Fruit fly (Drosophila melanogaster) whole organism, embryonic: ENCODE measurements around the gene CG15547.

Experiments
- Adf1 ChIP-seq: fragments of 200-800 bp; sonication (Bioruptor generic); IDR thresholded peaks from 2 replicates; pipeline ENCODE4 v1.3.6; 2022; ENCODE audit warnings: missing biosample characterization, missing genetic modification characterization
- CG10147 ChIP-seq: fragments of 200-800 bp; sonication (Bioruptor generic); optimal IDR thresholded peaks from 2 replicates; lab custom pipeline; 2019; ENCODE audit warnings: missing biosample characterization, mild to moderate bottlenecking, missing genetic modification characterization, moderate library complexity
- CG10267 ChIP-seq: fragments of 200-800 bp; sonication (Bioruptor generic); optimal IDR thresholded peaks from 2 replicates; lab custom pipeline; 2018; ENCODE audit warnings: missing biosample characterization, mild to moderate bottlenecking, missing genetic modification characterization, moderate library complexity
- CG13287 ChIP-seq: fragments of 200-800 bp; sonication (Bioruptor generic); IDR thresholded peaks from 2 replicates; pipeline ENCODE4 v1.3.6; 2022; ENCODE audit warnings: missing biosample characterization, missing genetic modification characterization; ENCODE audit not compliant: partially characterized antibody
- CG17568 ChIP-seq: fragments of 200-800 bp; sonication (Bioruptor generic); optimal IDR thresholded peaks from 2 replicates; lab custom pipeline; 2018; ENCODE audit warnings: missing biosample characterization, mild to moderate bottlenecking, missing genetic modification characterization, moderate library complexity
- CG17912 ChIP-seq: fragments of 200-800 bp; sonication (Bioruptor generic); optimal IDR thresholded peaks from 2 replicates; lab custom pipeline; 2018; ENCODE audit warnings: missing biosample characterization, mild to moderate bottlenecking, missing genetic modification characterization
- CG2889 ChIP-seq: fragments of 200-800 bp; sonication (Bioruptor generic); IDR thresholded peaks from 3 replicates; pipeline ENCODE4 v1.3.6; 2022; ENCODE audit warnings: missing biosample characterization, missing genetic modification characterization
- CG4854 ChIP-seq: fragments of 200-800 bp; sonication (Bioruptor generic); optimal IDR thresholded peaks from 2 replicates; lab custom pipeline; 2016; ENCODE audit warnings: missing biosample characterization, missing genetic modification characterization, inconsistent platforms
- CG5953 ChIP-seq: fragments of 200-800 bp; sonication (Bioruptor generic); IDR thresholded peaks from 2 replicates; pipeline ENCODE4 v1.3.6; 2022; ENCODE audit warnings: missing biosample characterization, missing genetic modification characterization
- CG6689 ChIP-seq: fragments of 200-800 bp; sonication (Bioruptor generic); IDR thresholded peaks from 2 replicates; pipeline ENCODE4 v1.3.6; 2022; ENCODE audit warnings: missing biosample characterization, missing genetic modification characterization
- CG7372 ChIP-seq: fragments of 200-800 bp; sonication (Bioruptor generic); IDR thresholded peaks from 2 replicates; pipeline ENCODE4 v1.3.6; 2022; ENCODE audit warnings: missing biosample characterization, missing genetic modification characterization
- CG7839 ChIP-seq: fragments of 200-800 bp; sonication (Bioruptor generic); optimal IDR thresholded peaks from 3 replicates; lab custom pipeline; 2018; ENCODE audit warnings: missing biosample characterization, mild to moderate bottlenecking, missing genetic modification characterization, moderate library complexity
- CG9437 ChIP-seq: fragments of 200-800 bp; sonication (Bioruptor generic); optimal IDR thresholded peaks from 2 replicates; lab custom pipeline; 2018; ENCODE audit warnings: missing biosample characterization, mild to moderate bottlenecking, missing genetic modification characterization
- CG9609 ChIP-seq: fragments of 200-800 bp; sonication (Bioruptor generic); optimal IDR thresholded peaks from 3 replicates; lab custom pipeline; 2016; ENCODE audit warnings: missing biosample characterization, missing genetic modification characterization
- D19B ChIP-seq: fragments of 200-800 bp; sonication (Bioruptor generic); optimal IDR thresholded peaks from 2 replicates; lab custom pipeline; 2017; ENCODE audit warnings: missing biosample characterization, mild to moderate bottlenecking, missing genetic modification characterization
- Dbx ChIP-seq: fragments of 200-800 bp; sonication (Bioruptor generic); IDR thresholded peaks from 3 replicates; pipeline ENCODE4 v1.3.6; 2022; ENCODE audit warnings: missing biosample characterization, missing genetic modification characterization
- Deaf1 ChIP-seq: fragments of 200-800 bp; optimal IDR thresholded peaks from 3 replicates; lab custom pipeline; 2019; ENCODE audit warnings: missing biosample characterization, mild to moderate bottlenecking, missing genetic modification characterization, moderate library complexity
- Dip2 ChIP-seq: fragments of 200-800 bp; sonication (Bioruptor generic); IDR thresholded peaks from 2 replicates; pipeline ENCODE4 v1.3.6; 2022; ENCODE audit warnings: missing biosample characterization, missing genetic modification characterization
- Drgx ChIP-seq: fragments of 200-800 bp; sonication (Bioruptor generic); IDR thresholded peaks from 2 replicates; pipeline ENCODE4 v1.3.6; 2022; ENCODE audit warnings: missing biosample characterization, missing genetic modification characterization
- E2f2 ChIP-seq: fragments of 200-800 bp; sonication (Bioruptor generic); IDR thresholded peaks from 2 replicates; pipeline ENCODE4 v1.3.6; 2022; ENCODE audit warnings: missing biosample characterization, missing genetic modification characterization
- H15 ChIP-seq: fragments of 200-800 bp; sonication (Bioruptor generic); IDR thresholded peaks from 3 replicates; pipeline ENCODE4 v1.3.6; 2022; ENCODE audit warnings: missing biosample characterization, missing genetic modification characterization
- Jarid2 ChIP-seq: fragments of 200-800 bp; sonication (Bioruptor generic); optimal IDR thresholded peaks from 3 replicates; lab custom pipeline; 2017; ENCODE audit warnings: mild to moderate bottlenecking, missing biosample characterization, missing genetic modification reagents, missing genetic modification characterization
- Lhr ChIP-seq: fragments of 200-800 bp; sonication (Bioruptor generic); optimal IDR thresholded peaks from 3 replicates; lab custom pipeline; 2017; ENCODE audit warnings: mild to moderate bottlenecking, missing biosample characterization, missing genetic modification reagents, missing genetic modification characterization
- Lim3 ChIP-seq: fragments of 200-800 bp; sonication (Bioruptor generic); IDR thresholded peaks from 2 replicates; pipeline ENCODE4 v1.3.6; 2022; ENCODE audit warnings: missing biosample characterization, missing genetic modification characterization
- Mrtf ChIP-seq: fragments of 200-800 bp; sonication (Bioruptor generic); IDR thresholded peaks from 3 replicates; pipeline ENCODE4 v1.3.6; 2022; ENCODE audit warnings: missing biosample characterization, missing genetic modification characterization
- Oli ChIP-seq: fragments of 200-800 bp; sonication (Bioruptor generic); optimal IDR thresholded peaks from 2 replicates; lab custom pipeline; 2018; ENCODE audit warnings: missing biosample characterization, mild to moderate bottlenecking, missing genetic modification characterization, moderate library complexity
- Rx ChIP-seq: fragments of 200-800 bp; sonication (Bioruptor generic); IDR thresholded peaks from 2 replicates; pipeline ENCODE4 v1.3.6; 2022; ENCODE audit warnings: missing biosample characterization, missing genetic modification characterization
- Ssrp ChIP-seq: fragments of 200-800 bp; sonication (Bioruptor generic); optimal IDR thresholded peaks from 2 replicates; lab custom pipeline; 2018; ENCODE audit warnings: missing biosample characterization, mild to moderate bottlenecking, missing genetic modification characterization, moderate library complexity
- Xrp1 ChIP-seq: fragments of 200-800 bp; sonication (Bioruptor generic); IDR thresholded peaks from 2 replicates; pipeline ENCODE4 v1.3.6; 2022; ENCODE audit warnings: missing biosample characterization, missing genetic modification characterization
- abd-A ChIP-seq: fragments of 200-800 bp; sonication (Bioruptor generic); optimal IDR thresholded peaks from 3 replicates; lab custom pipeline; 2019; ENCODE audit warnings: missing biosample characterization, mild to moderate bottlenecking, missing genetic modification characterization, moderate library complexity
- ato ChIP-seq: fragments of 200-800 bp; sonication (Bioruptor generic); IDR thresholded peaks from 2 replicates; pipeline ENCODE4 v1.3.6; 2022; ENCODE audit warnings: missing biosample characterization, missing genetic modification characterization; ENCODE audit not compliant: partially characterized antibody
- bcd ChIP-seq: fragments of 200-800 bp; sonication (Bioruptor generic); optimal IDR thresholded peaks from 2 replicates; lab custom pipeline; 2017; ENCODE audit warnings: missing biosample characterization, mild to moderate bottlenecking, missing genetic modification characterization
- bowl ChIP-seq: fragments of 200-800 bp; sonication (Bioruptor generic); IDR thresholded peaks from 2 replicates; pipeline ENCODE4 v1.3.6; 2022; ENCODE audit warnings: missing biosample characterization, missing genetic modification characterization
- chinmo ChIP-seq: fragments of 200-800 bp; sonication (Bioruptor generic); IDR thresholded peaks from 4 replicates; pipeline ENCODE4 v1.3.6; 2022; ENCODE audit warnings: missing biosample characterization, missing genetic modification characterization; ENCODE audit not compliant: partially characterized antibody
- crp ChIP-seq, 2 experiments: fragments of 200-800 bp; sonication (Bioruptor generic); optimal IDR thresholded peaks; 2 replicates in 1 of 2; 3 replicates in 1 of 2; lab custom pipeline; 2017; ENCODE audit warnings: missing biosample characterization in 2 of 2, missing genetic modification characterization in 2 of 2, mild to moderate bottlenecking in 1 of 2, moderate library complexity in 1 of 2
- dpn ChIP-seq, 2 experiments: fragments of 200-800 bp; sonication (Bioruptor generic); optimal IDR thresholded peaks; 3 replicates each; lab custom pipeline; 2016; ENCODE audit warnings: missing biosample characterization in 2 of 2, missing genetic modification characterization in 2 of 2
- eyg ChIP-seq: fragments of 200-800 bp; sonication (Bioruptor generic); optimal IDR thresholded peaks from 3 replicates; lab custom pipeline; 2016; ENCODE audit warnings: missing biosample characterization, missing genetic modification characterization
- fd64A ChIP-seq: fragments of 200-800 bp; sonication (Bioruptor generic); optimal IDR thresholded peaks from 3 replicates; lab custom pipeline; 2018; ENCODE audit warnings: missing biosample characterization, mild to moderate bottlenecking, missing genetic modification characterization
- hb ChIP-seq: fragments of 200-800 bp; sonication (Bioruptor generic); IDR thresholded peaks from 3 replicates; pipeline ENCODE4 v1.3.6; 2022; ENCODE audit warnings: missing biosample characterization, missing genetic modification characterization; ENCODE audit not compliant: partially characterized antibody
- nmo ChIP-seq: fragments of 200-800 bp; sonication (Bioruptor generic); optimal IDR thresholded peaks from 2 replicates; lab custom pipeline; 2018; ENCODE audit warnings: missing biosample characterization, mild to moderate bottlenecking, missing genetic modification characterization, moderate library complexity
- phol ChIP-seq: fragments of 200-800 bp; sonication (Bioruptor generic); optimal IDR thresholded peaks from 3 replicates; lab custom pipeline; 2018; ENCODE audit warnings: missing biosample characterization, mild to moderate bottlenecking, missing genetic modification characterization, moderate library complexity
- seq ChIP-seq: fragments of 200-800 bp; sonication (Bioruptor generic); IDR thresholded peaks from 2 replicates; pipeline ENCODE4 v1.3.6; 2022; ENCODE audit warnings: missing biosample characterization, missing genetic modification characterization
- sima ChIP-seq: fragments of 200-800 bp; sonication (Bioruptor generic); optimal IDR thresholded peaks from 2 replicates; lab custom pipeline; 2016; ENCODE audit warnings: missing biosample characterization, missing genetic modification characterization
- sqz ChIP-seq: fragments of 200-800 bp; sonication (Bioruptor generic); optimal IDR thresholded peaks from 3 replicates; lab custom pipeline; 2018; ENCODE audit warnings: missing biosample characterization, mild to moderate bottlenecking, missing genetic modification characterization
- tin ChIP-seq: fragments of 200-800 bp; sonication (Bioruptor generic); optimal IDR thresholded peaks from 3 replicates; lab custom pipeline; 2016; ENCODE audit warnings: missing biosample characterization, missing genetic modification characterization
- tll ChIP-seq, 2 experiments: fragments of 200-800 bp in 1 of 2; fragments of >200 bp in 1 of 2; sonication (Bioruptor generic) in 1 of 2; optimal IDR thresholded peaks; 2 replicates each; lab custom pipeline; 2017 to 2019; ENCODE audit warnings: missing biosample characterization in 2 of 2, missing genetic modification characterization in 2 of 2, mild to moderate bottlenecking in 1 of 2, moderate library complexity in 1 of 2
- vfl ChIP-seq: fragments of 200-800 bp; sonication (Bioruptor generic); optimal IDR thresholded peaks from 2 replicates; lab custom pipeline; 2016; ENCODE audit warnings: missing biosample characterization, missing genetic modification characterization

Gene CG15547

dm6 chr3R:30887711-30888549, 4.6 kb upstream of the CG15547 start (continued):
- TF ChIP-seq crp (GFP tag; optimal IDR thresholded peaks at IDR 0.05; lab: Kevin White, UChicago) (no peak), tll (GFP tag; optimal IDR thresholded peaks at IDR 0.05; lab: Kevin White, UChicago) (no peak), H15 (GFP tag; lab: Robert Waterston, UW) (peak; percentile 67; the same call in 2 of the 3 replicates), CG4854 (GFP tag; lab: Kevin White, UChicago) (peak; percentile 25), CG9437 (peak; percentile 16), CG10147 (peak; percentile 40), chinmo (GFP tag; lab: Robert Waterston, UW) (0 out of 4 replicates have a peak, but pooled peaks have one; percentile 21), Jarid2 (GFP tag; lab: Kevin White, UChicago) (peak; percentile 27), bcd (GFP tag; lab: Kevin White, UChicago) (peak; percentile 61), CG5953 (GFP tag; lab: Robert Waterston, UW) (peak; percentile 66), hb (GFP tag; lab: Robert Waterston, UW) (no peak), CG17568 (GFP tag; lab: Kevin White, UChicago) (no peak), ato (GFP tag; lab: Robert Waterston, UW) (no peak), Oli (peak; percentile 60), abd-A (no peak), fd64A (GFP tag; lab: Kevin White, UChicago) (peak; percentile 49), CG17912 (GFP tag; lab: Kevin White, UChicago) (no peak), CG13287 (GFP tag; lab: Robert Waterston, UW) (no peak), eyg (no peak), Dip2 (no peak), CG7839 (peak; percentile 84), sqz (GFP tag; lab: Kevin White, UChicago) (no peak), Mrtf (GFP tag; lab: Robert Waterston, UW) (peak; percentile 77; the same call in 2 of the 3 replicates), CG2889 (no peak), E2f2 (GFP tag; lab: Robert Waterston, UW) (peak; percentile 36; the same call in 1 of the 2 replicates), D19B (no peak), Adf1 (GFP tag; lab: Robert Waterston, UW) (no peak), vfl (GFP tag; lab: Kevin White, UChicago) (peak; percentile 35), CG6689 (peak; percentile 66), seq (peak; percentile 42; the same call in 1 of the 2 replicates), Rx (GFP tag; lab: Robert Waterston, UW) (peak; percentile 59; the same call in 1 of the 2 replicates), Lim3 (GFP tag; lab: Robert Waterston, UW) (no peak), Ssrp (tag; lab: Kevin White, UChicago) (peak; percentile 51), dpn (GFP tag; optimal IDR thresholded peaks at IDR 0.05; lab: Kevin White, UChicago) (peak; percentile 62 to 71), tin (GFP tag; lab: Kevin White, UChicago) (peak; percentile 61), Dbx (GFP tag; lab: Robert Waterston, UW) (0 out of 3 replicates have a peak, but pooled peaks have one; percentile 39), phol (tag; lab: Kevin White, UChicago) (peak; percentile 66), CG9609 (peak; percentile 33), bowl (GFP tag; lab: Robert Waterston, UW) (0 out of 2 replicates have a peak, but pooled peaks have one; percentile 18), Drgx (GFP tag; lab: Robert Waterston, UW) (peak; percentile 84), Xrp1 (GFP tag; lab: Robert Waterston, UW) (peak; percentile 77), CG10267 (peak; percentile 23), Lhr (GFP tag; lab: Kevin White, UChicago) (no peak), Deaf1 (no peak), sima (GFP tag; lab: Kevin White, UChicago) (no peak), nmo (GFP tag; lab: Kevin White, UChicago) (peak; percentile 67), CG7372 (GFP tag; lab: Robert Waterston, UW) (peak; percentile 60; the same call in 1 of the 2 replicates)
